Fruit fly (Drosophila melanogaster) whole organism, embryonic: ENCODE measurements around the gene CG17784.

Experiments used
- Bdp1 ChIP-seq: fragments of 200-800 bp; sonication (Bioruptor generic); optimal IDR thresholded peaks from 3 replicates; lab custom pipeline; 2016; ENCODE audit warnings: missing biosample characterization, missing genetic modification characterization
- BtbVII ChIP-seq: fragments of 200-800 bp; sonication (Bioruptor generic); optimal IDR thresholded peaks from 3 replicates; lab custom pipeline; 2017; ENCODE audit warnings: missing biosample characterization, mild to moderate bottlenecking, missing genetic modification characterization
- Bteb2 ChIP-seq: fragments of 200-800 bp; sonication (Bioruptor generic); optimal IDR thresholded peaks from 2 replicates; lab custom pipeline; 2016; ENCODE audit warnings: missing biosample characterization, missing genetic modification characterization
- CG10431 ChIP-seq: fragments of 200-800 bp; sonication (Bioruptor generic); optimal IDR thresholded peaks from 3 replicates; lab custom pipeline; 2018; ENCODE audit warnings: missing biosample characterization, mild to moderate bottlenecking, missing genetic modification characterization
- CG12236 ChIP-seq: fragments of 200-800 bp; sonication (Bioruptor generic); optimal IDR thresholded peaks from 2 replicates; lab custom pipeline; 2016; ENCODE audit warnings: missing biosample characterization, missing genetic modification characterization
- CG14667 ChIP-seq: fragments of 200-800 bp; sonication (Bioruptor generic); IDR thresholded peaks from 2 replicates; pipeline ENCODE4 v1.3.6; 2022; ENCODE audit warnings: missing biosample characterization, missing genetic modification characterization
- CG15696 ChIP-seq: fragments of 200-800 bp; sonication (Bioruptor generic); optimal IDR thresholded peaks from 2 replicates; lab custom pipeline; 2019; ENCODE audit warnings: missing biosample characterization, mild to moderate bottlenecking, missing genetic modification characterization, moderate library complexity
- CG16863 ChIP-seq: fragments of 200-800 bp; sonication (Bioruptor generic); optimal IDR thresholded peaks from 3 replicates; lab custom pipeline; 2016; ENCODE audit warnings: missing biosample characterization, missing genetic modification characterization
- CG17361 ChIP-seq: fragments of 200-800 bp; sonication (Bioruptor generic); IDR thresholded peaks from 3 replicates; pipeline ENCODE4 v1.3.6; 2022; ENCODE audit warnings: missing biosample characterization, missing genetic modification characterization
- CG18011 ChIP-seq: fragments of 200-800 bp; sonication (Bioruptor generic); optimal IDR thresholded peaks from 2 replicates; lab custom pipeline; 2017; ENCODE audit warnings: missing biosample characterization, missing genetic modification characterization, mild to moderate bottlenecking, moderate library complexity, missing genotype
- CG18599 ChIP-seq: fragments of 200-800 bp; sonication (Bioruptor generic); optimal IDR thresholded peaks from 3 replicates; lab custom pipeline; 2017; ENCODE audit warnings: missing biosample characterization, missing genetic modification characterization, mild to moderate bottlenecking, moderate library complexity, missing genetic modification reagents
- CG32772 ChIP-seq: fragments of 200-800 bp; sonication (Bioruptor generic); IDR thresholded peaks from 2 replicates; pipeline ENCODE4 v1.3.6; 2022; ENCODE audit warnings: missing biosample characterization, missing genetic modification characterization
- CG33213 ChIP-seq: fragments of 200-800 bp; sonication (Bioruptor generic); optimal IDR thresholded peaks from 3 replicates; lab custom pipeline; 2016; ENCODE audit warnings: missing biosample characterization, missing genetic modification characterization
- CG33557 ChIP-seq: fragments of 200-800 bp; sonication (Bioruptor generic); optimal IDR thresholded peaks from 2 replicates; lab custom pipeline; 2019; ENCODE audit warnings: missing biosample characterization, mild to moderate bottlenecking, missing genetic modification characterization, moderate library complexity
- CG4282 ChIP-seq: fragments of 200-800 bp; sonication (Bioruptor generic); optimal IDR thresholded peaks from 2 replicates; lab custom pipeline; 2016; ENCODE audit warnings: missing biosample characterization, missing genetic modification characterization
- CG4617 ChIP-seq: fragments of 200-800 bp; sonication (Bioruptor generic); optimal IDR thresholded peaks from 3 replicates; lab custom pipeline; 2016; ENCODE audit warnings: missing biosample characterization, missing genetic modification characterization, borderline replicate concordance
- CG6791 ChIP-seq: fragments of 200-800 bp; sonication (Bioruptor generic); IDR thresholded peaks from 3 replicates; pipeline ENCODE4 v1.3.6; 2022; ENCODE audit warnings: missing biosample characterization, missing genetic modification characterization; ENCODE audit not compliant: partially characterized antibody
- CG7556 ChIP-seq: fragments of 200-800 bp; sonication (Bioruptor generic); optimal IDR thresholded peaks from 2 replicates; lab custom pipeline; 2017; ENCODE audit warnings: missing biosample characterization, mild to moderate bottlenecking, missing genetic modification characterization
- CG7928 ChIP-seq: fragments of 200-800 bp; sonication (Bioruptor generic); optimal IDR thresholded peaks from 2 replicates; lab custom pipeline; 2017; ENCODE audit warnings: missing biosample characterization, mild to moderate bottlenecking, missing genetic modification characterization
- D19B ChIP-seq: fragments of 200-800 bp; sonication (Bioruptor generic); optimal IDR thresholded peaks from 2 replicates; lab custom pipeline; 2017; ENCODE audit warnings: missing biosample characterization, mild to moderate bottlenecking, missing genetic modification characterization
- E2f2 ChIP-seq: fragments of 200-800 bp; sonication (Bioruptor generic); IDR thresholded peaks from 2 replicates; pipeline ENCODE4 v1.3.6; 2022; ENCODE audit warnings: missing biosample characterization, missing genetic modification characterization
- Eip74EF ChIP-seq, 2 experiments: fragments of 200-800 bp in 1 of 2; fragments of >200 bp in 1 of 2; sonication (Bioruptor generic) in 1 of 2; optimal IDR thresholded peaks; 2 replicates each; lab custom pipeline; 2017 to 2019; ENCODE audit warnings: missing biosample characterization in 2 of 2, missing genetic modification characterization in 2 of 2, mild to moderate bottlenecking in 1 of 2, moderate library complexity in 1 of 2
- Fer3 ChIP-seq: fragments of 200-800 bp; sonication (Bioruptor generic); optimal IDR thresholded peaks from 2 replicates; lab custom pipeline; 2018; ENCODE audit warnings: missing biosample characterization, mild to moderate bottlenecking, missing genetic modification characterization, moderate library complexity
- H15 ChIP-seq: fragments of 200-800 bp; sonication (Bioruptor generic); IDR thresholded peaks from 3 replicates; pipeline ENCODE4 v1.3.6; 2022; ENCODE audit warnings: missing biosample characterization, missing genetic modification characterization
- Mrtf ChIP-seq: fragments of 200-800 bp; sonication (Bioruptor generic); IDR thresholded peaks from 3 replicates; pipeline ENCODE4 v1.3.6; 2022; ENCODE audit warnings: missing biosample characterization, missing genetic modification characterization
- Neu2 ChIP-seq: fragments of 200-800 bp; sonication (Bioruptor generic); optimal IDR thresholded peaks from 3 replicates; lab custom pipeline; 2016; ENCODE audit warnings: missing biosample characterization, missing genetic modification characterization, borderline replicate concordance
- Nf-YB ChIP-seq: fragments of 200-800 bp; sonication (Bioruptor generic); optimal IDR thresholded peaks from 3 replicates; lab custom pipeline; 2019; ENCODE audit warnings: missing biosample characterization, mild to moderate bottlenecking, missing genetic modification characterization, moderate library complexity
- Opbp ChIP-seq: fragments of 200-800 bp; sonication (Bioruptor generic); IDR thresholded peaks from 3 replicates; pipeline ENCODE4 v1.3.6; 2022; ENCODE audit warnings: missing biosample characterization, missing genetic modification characterization; ENCODE audit not compliant: partially characterized antibody
- Pdp1 ChIP-seq, 2 experiments: fragments of 200-800 bp; sonication (Bioruptor generic); optimal IDR thresholded peaks; 3 replicates each; lab custom pipeline; 2016; ENCODE audit warnings: missing biosample characterization in 2 of 2, missing genetic modification characterization in 2 of 2, mild to moderate bottlenecking in 1 of 2, moderate library complexity in 1 of 2
- Six4 ChIP-seq: fragments of 200-800 bp; sonication (Bioruptor generic); optimal IDR thresholded peaks from 2 replicates; lab custom pipeline; 2016; ENCODE audit warnings: missing biosample characterization, missing genetic modification characterization
- Sry-δ ChIP-seq: fragments of 200-800 bp; sonication (Bioruptor generic); optimal IDR thresholded peaks from 2 replicates; lab custom pipeline; 2016; ENCODE audit warnings: missing biosample characterization, missing genetic modification characterization
- ab ChIP-seq: fragments of 200-800 bp; sonication (Bioruptor generic); optimal IDR thresholded peaks from 2 replicates; lab custom pipeline; 2016; ENCODE audit warnings: missing biosample characterization, missing genetic modification characterization
- crc ChIP-seq: fragments of 200-800 bp; sonication (Bioruptor generic); optimal IDR thresholded peaks from 2 replicates; lab custom pipeline; 2016; ENCODE audit warnings: missing biosample characterization, missing genetic modification characterization
- dmrt11E ChIP-seq: fragments of 200-800 bp; sonication (Bioruptor generic); optimal IDR thresholded peaks from 3 replicates; lab custom pipeline; 2018; ENCODE audit warnings: missing biosample characterization, mild to moderate bottlenecking, missing genetic modification characterization, moderate library complexity
- ewg ChIP-seq: fragments of 200-800 bp; sonication (Bioruptor generic); optimal IDR thresholded peaks from 3 replicates; lab custom pipeline; 2017; ENCODE audit warnings: mild to moderate bottlenecking, missing biosample characterization, missing genetic modification reagents, missing genetic modification characterization
- fd64A ChIP-seq: fragments of 200-800 bp; sonication (Bioruptor generic); optimal IDR thresholded peaks from 3 replicates; lab custom pipeline; 2018; ENCODE audit warnings: missing biosample characterization, mild to moderate bottlenecking, missing genetic modification characterization
- gsb-n ChIP-seq: fragments of 200-800 bp; sonication (Bioruptor generic); optimal IDR thresholded peaks from 3 replicates; lab custom pipeline; 2018; ENCODE audit warnings: missing biosample characterization, mild to moderate bottlenecking, missing genetic modification characterization
- hth ChIP-seq: fragments of >200 bp; optimal IDR thresholded peaks from 2 replicates; lab custom pipeline; 2017; ENCODE audit warnings: inconsistent platforms
- jigr1 ChIP-seq: fragments of 200-800 bp; sonication (Bioruptor generic); IDR thresholded peaks from 3 replicates; pipeline ENCODE4 v1.3.6; 2022; ENCODE audit warnings: missing biosample characterization, missing genetic modification characterization
- jumu ChIP-seq: fragments of 200-800 bp; sonication (Bioruptor generic); optimal IDR thresholded peaks from 3 replicates; lab custom pipeline; 2016; ENCODE audit warnings: missing biosample characterization, missing genetic modification characterization
- knrl ChIP-seq: fragments of 200-800 bp; sonication (Bioruptor generic); IDR thresholded peaks from 3 replicates; pipeline ENCODE4 v1.3.6; 2022; ENCODE audit warnings: missing biosample characterization, missing genetic modification characterization; ENCODE audit not compliant: partially characterized antibody
- org-1 ChIP-seq: fragments of 200-800 bp; sonication (Bioruptor generic); optimal IDR thresholded peaks from 2 replicates; lab custom pipeline; 2017; ENCODE audit warnings: missing biosample characterization, missing genetic modification characterization
- rib ChIP-seq: fragments of 200-800 bp; sonication (Bioruptor generic); IDR thresholded peaks from 2 replicates; pipeline ENCODE4 v1.3.6; 2022; ENCODE audit warnings: missing biosample characterization, missing genetic modification characterization
- salm ChIP-seq: fragments of 200-800 bp; sonication (Bioruptor generic); optimal IDR thresholded peaks from 2 replicates; lab custom pipeline; 2018; ENCODE audit warnings: missing biosample characterization, mild to moderate bottlenecking, missing genetic modification characterization
- shn ChIP-seq: fragments of 200-800 bp; sonication (Bioruptor generic); optimal IDR thresholded peaks from 3 replicates; lab custom pipeline; 2016; ENCODE audit warnings: missing biosample characterization, missing genetic modification characterization
- slou ChIP-seq: fragments of 200-800 bp; sonication (Bioruptor generic); optimal IDR thresholded peaks from 3 replicates; lab custom pipeline; 2016; ENCODE audit warnings: missing biosample characterization, missing genetic modification characterization
- sqz ChIP-seq: fragments of 200-800 bp; sonication (Bioruptor generic); optimal IDR thresholded peaks from 3 replicates; lab custom pipeline; 2018; ENCODE audit warnings: missing biosample characterization, mild to moderate bottlenecking, missing genetic modification characterization
- sr ChIP-seq: fragments of 200-800 bp; sonication (Bioruptor generic); IDR thresholded peaks from 3 replicates; pipeline ENCODE4 v1.3.6; 2022; ENCODE audit warnings: missing biosample characterization, missing genetic modification characterization
- tup ChIP-seq: fragments of 200-800 bp; sonication (Bioruptor generic); optimal IDR thresholded peaks from 2 replicates; lab custom pipeline; 2016; ENCODE audit warnings: missing biosample characterization, mild to moderate bottlenecking, missing genetic modification characterization, moderate library complexity
- vvl ChIP-seq: fragments of 200-800 bp; sonication (Bioruptor generic); IDR thresholded peaks from 2 replicates; pipeline ENCODE4 v1.3.6; 2022; ENCODE audit warnings: missing biosample characterization, missing genetic modification characterization
- yki ChIP-seq: fragments of >200 bp; optimal IDR thresholded peaks from 3 replicates; lab custom pipeline; 2018
- zf30C ChIP-seq: fragments of 200-800 bp; sonication (Bioruptor generic); optimal IDR thresholded peaks from 3 replicates; lab custom pipeline; 2018; ENCODE audit warnings: missing biosample characterization, mild to moderate bottlenecking, missing genetic modification characterization

Gene CG17784

DNA sequence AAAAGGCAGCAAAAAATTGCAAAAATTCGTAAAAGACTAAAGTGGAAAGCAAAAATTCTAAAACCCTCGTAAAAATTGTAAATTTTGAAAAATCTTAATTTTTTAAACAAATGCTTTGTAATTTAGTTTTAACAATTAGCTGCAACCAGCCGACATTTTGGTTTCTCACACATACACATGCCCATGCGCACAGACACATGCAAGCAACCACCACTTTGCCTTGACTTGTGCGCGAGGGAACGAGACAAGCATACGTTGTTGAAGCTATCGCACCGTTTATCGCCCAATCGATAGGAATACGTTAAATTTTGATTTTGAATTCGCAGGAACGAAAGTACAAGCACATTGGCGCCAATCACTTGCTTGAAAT is 44.5 kb downstream of the CG17784 start (continued):
- TF ChIP-seq knrl (GFP tag; lab: Robert Waterston, UW), result peak; percentile 63
- no peak for TF ChIP-seq Pdp1 (GFP tag; optimal IDR thresholded peaks at IDR 0.05; lab: Kevin White, UChicago)
- TF ChIP-seq ewg (GFP tag; lab: Kevin White, UChicago), result peak; percentile 99
- no peak for TF ChIP-seq Eip74EF (GFP tag; optimal IDR thresholded peaks at IDR 0.05; lab: Kevin White, UChicago)
- TF ChIP-seq CG17361 (GFP tag; lab: Robert Waterston, UW), result no peak
- no peak for TF ChIP-seq Bdp1
- TF ChIP-seq zf30C, result no peak
- no peak for TF ChIP-seq shn (GFP tag; lab: Kevin White, UChicago)
- no peak for TF ChIP-seq CG4617
- no peak for TF ChIP-seq CG14667 (GFP tag; lab: Robert Waterston, UW)
- TF ChIP-seq yki (lab: Kevin White, UChicago), result no peak
- TF ChIP-seq D19B, result no peak
- TF ChIP-seq ab (GFP tag; lab: Kevin White, UChicago), result no peak
- TF ChIP-seq CG4282 (GFP tag; lab: Kevin White, UChicago), result no peak
- TF ChIP-seq CG32772 (GFP tag; lab: Robert Waterston, UW), result no peak
- no peak for TF ChIP-seq slou (GFP tag; lab: Kevin White, UChicago)
- TF ChIP-seq dmrt11E, result no peak
- TF ChIP-seq Six4 (GFP tag; lab: Kevin White, UChicago), result no peak
- no peak for TF ChIP-seq CG33557 (GFP tag; lab: Kevin White, UChicago)
- TF ChIP-seq CG15696, result no peak
- peak; percentile 71 for TF ChIP-seq Sry-δ
- TF ChIP-seq CG33213 (GFP tag; lab: Kevin White, UChicago), result no peak
- TF ChIP-seq jumu (GFP tag; lab: Kevin White, UChicago), result no peak
- TF ChIP-seq crc (GFP tag; lab: Kevin White, UChicago), result no peak
- no peak for TF ChIP-seq BtbVII (GFP tag; lab: Kevin White, UChicago)
- TF ChIP-seq CG10431 (GFP tag; lab: Kevin White, UChicago), result no peak
- no peak for TF ChIP-seq jigr1 (GFP tag; lab: Robert Waterston, UW)
- TF ChIP-seq rib (GFP tag; lab: Robert Waterston, UW), result no peak
- peak; percentile 78 for TF ChIP-seq Opbp
- no peak for TF ChIP-seq CG12236 (GFP tag; lab: Kevin White, UChicago)
- TF ChIP-seq Neu2 (GFP tag; lab: Kevin White, UChicago), result no peak
- no peak for TF ChIP-seq CG16863 (GFP tag; lab: Kevin White, UChicago)
- peak; percentile 88 for TF ChIP-seq E2f2 (GFP tag; lab: Robert Waterston, UW)
- no peak for TF ChIP-seq CG18599 (GFP tag; lab: Kevin White, UChicago)
- no peak for TF ChIP-seq Bteb2 (GFP tag; lab: Kevin White, UChicago)
- TF ChIP-seq fd64A, result no peak
- no peak for TF ChIP-seq tup (GFP tag; lab: Kevin White, UChicago)
- TF ChIP-seq org-1, result no peak
- no peak for TF ChIP-seq CG7556
- TF ChIP-seq CG6791 (GFP tag; lab: Robert Waterston, UW), result peak; percentile 81
- TF ChIP-seq Nf-YB (GFP tag; lab: Kevin White, UChicago), result no peak
- no peak for TF ChIP-seq gsb-n (tag; lab: Kevin White, UChicago)
- TF ChIP-seq CG18011 (GFP tag; lab: Kevin White, UChicago), result no peak
- no peak for TF ChIP-seq CG7928 (GFP tag; lab: Kevin White, UChicago)
- TF ChIP-seq hth, result no peak
- peak; percentile 72 for TF ChIP-seq vvl
- no peak for TF ChIP-seq Fer3 (tag; lab: Kevin White, UChicago)
- no peak for TF ChIP-seq sqz
- no peak for TF ChIP-seq H15 (GFP tag; lab: Robert Waterston, UW)
- no peak for TF ChIP-seq sr
- TF ChIP-seq salm, result no peak
- TF ChIP-seq Mrtf (GFP tag; lab: Robert Waterston, UW), result no peak
